Worm (Caenorhabditis elegans): ENCODE data around the gene xpo-1.

Gene xpo-1

DNA sequence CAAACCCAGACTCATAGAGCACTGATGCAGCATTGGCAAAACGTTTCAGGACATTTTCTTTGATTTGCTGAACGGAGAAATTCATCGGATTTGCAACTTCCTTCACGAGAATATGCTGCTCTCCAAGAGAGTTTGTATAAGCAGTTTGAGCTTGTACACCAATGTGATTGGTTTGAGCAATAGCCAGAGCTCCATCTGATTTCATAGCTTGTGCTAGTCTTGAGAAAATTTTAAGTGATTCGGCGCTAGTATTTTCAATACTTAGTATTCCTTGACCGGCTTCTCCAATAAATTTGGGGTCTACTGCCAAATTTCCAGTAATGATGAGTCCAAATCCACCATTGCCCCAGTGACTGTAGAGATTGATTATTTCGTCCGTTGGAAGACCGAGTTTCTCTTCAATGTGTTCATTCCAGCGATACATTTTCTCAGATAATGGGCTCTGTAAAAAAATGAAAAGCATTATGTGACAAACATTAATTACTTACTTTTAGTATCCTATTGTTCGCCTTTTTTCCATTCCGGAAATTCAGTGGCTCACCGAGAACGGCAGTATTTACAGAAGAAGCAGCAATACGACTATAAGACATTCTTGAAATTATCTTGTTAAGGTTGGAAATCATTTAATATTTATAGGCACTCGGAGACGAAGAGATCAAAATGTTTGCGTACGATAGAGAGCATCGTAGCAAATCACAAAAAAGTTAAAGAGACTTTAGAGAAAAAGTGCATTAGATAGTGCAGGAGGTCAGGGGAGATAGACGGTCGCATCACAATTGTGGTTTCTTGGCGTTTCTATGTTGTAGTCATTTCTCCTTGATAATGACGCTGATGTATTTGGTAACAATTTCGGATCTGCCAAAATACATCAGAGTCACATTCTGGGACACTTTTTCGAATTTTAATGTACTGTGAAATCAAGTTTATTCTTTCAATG, 4.7 kb downstream of the xpo-1 start, which contains the start of gene ZK742.3:
Gene ZK742.3, minus strand, starts transcription at position 593 of the 937 bp plus-strand sequence.
- TF ChIP-seq ceh-83 (GFP tag; optimal IDR thresholded peaks at IDR 0.05) (no peak), unc-62 (GFP tag; optimal IDR thresholded peaks at IDR 0.05) (no peak), flh-1 (GFP tag; optimal IDR thresholded peaks at IDR 0.05) (no peak), unc-39 (tag; optimal IDR thresholded peaks at IDR 0.05) (no peak), mab-5 (tag; optimal IDR thresholded peaks at IDR 0.05) (no peak), ceh-43 (GFP tag; optimal IDR thresholded peaks at IDR 0.05) (no peak), ces-1 (GFP tag; optimal IDR thresholded peaks at IDR 0.05) (no peak), ham-2 (GFP tag; optimal IDR thresholded peaks at IDR 0.05) (no peak), lsy-2 (tag; optimal IDR thresholded peaks at IDR 0.05) (no peak), lin-32 (GFP tag; optimal IDR thresholded peaks at IDR 0.05) (no peak), tbx-8 (GFP tag; optimal IDR thresholded peaks at IDR 0.05) (no peak), mep-1 (tag; optimal IDR thresholded peaks at IDR 0.05) (no peak), nhr-12 (tag; optimal IDR thresholded peaks at IDR 0.05) (no peak)

DNA sequence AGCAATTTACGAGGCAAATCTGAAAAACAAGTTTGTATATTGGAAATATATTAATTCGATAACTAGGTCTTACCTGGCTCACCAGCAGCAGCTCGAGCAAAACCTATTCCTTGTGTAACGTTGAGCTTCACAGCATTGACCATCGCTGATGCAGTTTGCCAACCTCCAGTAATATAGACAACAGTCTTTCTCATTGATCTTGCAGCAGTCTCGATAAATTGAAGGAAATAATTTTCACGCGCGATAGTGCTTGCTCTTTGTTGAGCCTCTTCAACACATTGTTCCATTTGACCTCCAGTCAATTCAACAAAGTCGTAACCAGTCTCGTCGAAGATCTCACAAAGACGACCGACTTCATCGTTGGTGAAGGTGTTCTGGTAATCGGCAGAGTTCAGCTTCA, 5.7 kb downstream of the xpo-1 start:
- TF ChIP-seq ceh-39 (tag; optimal IDR thresholded peaks at IDR 0.05) (no peak), tbx-8 (GFP tag; optimal IDR thresholded peaks at IDR 0.05) (no peak), zip-8 (tag; optimal IDR thresholded peaks at IDR 0.05) (no peak), nhr-2 (tag; optimal IDR thresholded peaks at IDR 0.05) (no peak)

DNA sequence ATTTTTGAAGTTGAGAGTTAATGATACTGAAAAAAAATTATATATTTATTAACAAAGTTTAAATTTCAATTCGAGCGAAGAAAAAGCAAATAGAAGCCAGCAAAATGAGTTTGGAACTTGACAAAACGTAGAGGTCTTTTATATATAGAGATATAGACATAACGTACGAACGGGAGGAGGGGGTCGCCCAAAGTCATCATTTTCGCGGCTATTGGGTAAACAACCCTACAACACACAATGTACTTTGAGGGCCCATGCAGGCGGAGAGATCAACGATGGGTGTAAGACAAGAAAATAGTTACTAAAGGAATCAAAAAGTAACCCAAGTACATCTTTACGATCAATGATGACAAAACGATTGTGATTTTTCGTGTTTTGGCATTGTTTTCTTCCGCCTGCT, 6.9 kb downstream of the xpo-1 start, which contains the start of gene ZK742.4:
Gene ZK742.4, minus strand, starts transcription at position 35 of the 400 bp plus-strand sequence.
- TF ChIP-seq drap-1 (GFP tag; optimal IDR thresholded peaks at IDR 0.05) (no peak), pha-4 (tag; optimal IDR thresholded peaks at IDR 0.05) (peak; percentile 31), sptf-1 (tag; optimal IDR thresholded peaks at IDR 0.05) (no peak), elt-3 (tag; optimal IDR thresholded peaks at IDR 0.05) (no peak), lsy-2 (tag; optimal IDR thresholded peaks at IDR 0.05) (no peak), nhr-2 (tag; optimal IDR thresholded peaks at IDR 0.05) (no peak), blmp-1 (tag; optimal IDR thresholded peaks at IDR 0.05) (no peak), cnd-1 (tag; optimal IDR thresholded peaks at IDR 0.05) (no peak)

DNA sequence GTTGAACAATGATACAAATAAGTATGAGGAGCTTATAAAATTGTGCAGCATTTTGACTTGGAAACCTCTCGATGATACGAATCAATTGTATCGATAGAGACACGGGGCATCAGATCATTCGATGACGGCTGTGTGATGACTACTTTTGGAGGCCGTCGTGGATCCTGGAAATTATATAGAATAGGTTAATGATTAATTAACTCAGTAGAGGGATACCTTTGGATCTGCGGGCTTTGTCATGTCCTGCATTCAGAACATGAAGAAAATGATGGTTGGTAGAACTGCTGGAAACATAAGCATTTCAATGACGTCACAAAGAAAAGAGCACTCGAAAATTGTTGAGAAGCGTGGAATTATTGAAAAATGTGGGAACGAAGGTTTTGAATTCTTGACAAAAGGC, 9.7 kb downstream of the xpo-1 start, which contains the start of gene ZK742.6:
Gene ZK742.6, minus strand, starts transcription at position 342 of the 400 bp plus-strand sequence.
- TF ChIP-seq hlh-1 (tag; optimal IDR thresholded peaks at IDR 0.05) = no peak
- no peak for TF ChIP-seq elt-1 (tag; optimal IDR thresholded peaks at IDR 0.05; ENCODE audit: borderline replicate concordance, insufficient read depth)
- no peak for TF ChIP-seq nhr-2 (tag; optimal IDR thresholded peaks at IDR 0.05)
- TF ChIP-seq lsy-2 (tag; optimal IDR thresholded peaks at IDR 0.05) = no peak
- no peak for TF ChIP-seq sptf-1 (tag; optimal IDR thresholded peaks at IDR 0.05)
- no peak for TF ChIP-seq elt-3 (tag; optimal IDR thresholded peaks at IDR 0.05)
- TF ChIP-seq drap-1 (GFP tag; optimal IDR thresholded peaks at IDR 0.05) = no peak
- no peak for TF ChIP-seq pha-4 (tag; optimal IDR thresholded peaks at IDR 0.05)
- no peak for TF ChIP-seq flh-1 (GFP tag; optimal IDR thresholded peaks at IDR 0.05)
- no peak for TF ChIP-seq nhr-28 (tag; optimal IDR thresholded peaks at IDR 0.05)
- no peak for TF ChIP-seq unc-39 (tag; optimal IDR thresholded peaks at IDR 0.05)
- no peak for TF ChIP-seq sem-2 (GFP tag; optimal IDR thresholded peaks at IDR 0.05)
- no peak for TF ChIP-seq unc-120 (tag; optimal IDR thresholded peaks at IDR 0.05; ENCODE audit: poor library complexity, severe bottlenecking)
- no peak for TF ChIP-seq lin-13 (tag; optimal IDR thresholded peaks at IDR 0.05)
- no peak for TF ChIP-seq unc-62 (GFP tag; optimal IDR thresholded peaks at IDR 0.05)
- no peak for TF ChIP-seq ceh-39 (tag; optimal IDR thresholded peaks at IDR 0.05)
- no peak for TF ChIP-seq ztf-11 (tag; optimal IDR thresholded peaks at IDR 0.05)
- no peak for TF ChIP-seq mep-1 (tag; optimal IDR thresholded peaks at IDR 0.05)
- TF ChIP-seq mls-2 (tag; optimal IDR thresholded peaks at IDR 0.05) = no peak
- TF ChIP-seq ceh-83 (GFP tag; optimal IDR thresholded peaks at IDR 0.05) = no peak

DNA sequence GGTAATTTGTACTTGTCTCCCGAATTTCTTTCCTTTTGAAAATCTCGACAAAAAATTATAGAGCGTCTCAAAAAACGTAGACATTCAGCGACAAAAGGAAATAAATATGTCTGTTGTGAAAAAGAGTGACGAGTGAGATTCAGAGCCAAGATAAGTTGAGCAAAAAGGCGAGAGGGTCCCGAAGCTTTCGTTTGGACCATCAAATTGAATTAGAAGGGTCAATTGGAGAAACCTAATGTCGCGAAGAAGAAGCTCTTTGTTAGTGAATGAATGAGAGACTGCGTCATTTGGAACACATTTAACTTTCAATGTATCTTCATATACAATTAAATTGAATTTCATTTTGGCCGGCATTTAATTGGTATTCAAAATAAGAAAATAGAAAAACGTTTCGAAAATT, 11.6 kb downstream of the xpo-1 start:
- no peak for TF ChIP-seq pha-4 (tag; optimal IDR thresholded peaks at IDR 0.05)
- TF ChIP-seq ces-1 (GFP tag; optimal IDR thresholded peaks at IDR 0.05) = peak; percentile 97
